Worm (Caenorhabditis elegans): ENCODE data around the gene T02G5.14.

T02G5.14 gene

ce11 chrII:7104794-7105613 lies 20.9 kb downstream of the T02G5.14 start, which contains the start of the genes farl-11 and rpl-33 (continued):
- TF ChIP-seq lsy-2 (tag; optimal IDR thresholded peaks at IDR 0.05) (peak; percentile 98 to 100), ceh-88 (GFP tag; IDR thresholded peaks at IDR 0.05) (peak; percentile 26; the same call in 1 of the 2 replicates), skn-1 (tag; optimal IDR thresholded peaks at IDR 0.05) (peak; percentile 93), tbx-2 (tag; optimal IDR thresholded peaks at IDR 0.05) (peak; percentile 81), ztf-4 (tag; optimal IDR thresholded peaks at IDR 0.05) (no peak), nhr-77 (tag; optimal IDR thresholded peaks at IDR 0.05) (peak; percentile 80), lin-39 (tag; optimal IDR thresholded peaks at IDR 0.05) (peak; percentile 30), nhr-28 (tag; optimal IDR thresholded peaks at IDR 0.05) (no peak), ama-1 (optimal IDR thresholded peaks at IDR 0.05) (peak; percentile 62), rnt-1 (tag; optimal IDR thresholded peaks at IDR 0.05) (peak; percentile 78), mep-1 (tag; optimal IDR thresholded peaks at IDR 0.05) (peak; percentile 96), egl-27 (tag; optimal IDR thresholded peaks at IDR 0.05) (no peak), aha-1 (tag; optimal IDR thresholded peaks at IDR 0.05) (no peak), C04F5.9 (tag; optimal IDR thresholded peaks at IDR 0.05) (peak; percentile 58), tlp-1 (tag; optimal IDR thresholded peaks at IDR 0.05) (no peak), hlh-17 (GFP tag; optimal IDR thresholded peaks at IDR 0.05; ENCODE audit: borderline replicate concordance) (no peak), C34B4.2 (tag; optimal IDR thresholded peaks at IDR 0.05) (no peak), lir-3 (tag; optimal IDR thresholded peaks at IDR 0.05; ENCODE audit: poor library complexity) (peak; percentile 58), snpc-4 (tag; optimal IDR thresholded peaks at IDR 0.05) (peak; percentile 73), nhr-76 (tag; optimal IDR thresholded peaks at IDR 0.05) (no peak), efl-3 (GFP tag; optimal IDR thresholded peaks at IDR 0.05) (no peak), unc-98 (GFP tag; IDR thresholded peaks at IDR 0.05) (no peak), zag-1 (tag; optimal IDR thresholded peaks at IDR 0.05) (no peak), hlh-4 (tag; optimal IDR thresholded peaks at IDR 0.05) (no peak), ces-1 (GFP tag; optimal IDR thresholded peaks at IDR 0.05) (no peak), lin-35 (GFP tag; optimal IDR thresholded peaks at IDR 0.05) (peak; percentile 83 to 93), snu-23 (GFP tag; optimal IDR thresholded peaks at IDR 0.05) (peak; percentile 92), fkh-10 (GFP tag; optimal IDR thresholded peaks at IDR 0.05) (peak; percentile 33), nhr-90 (tag; optimal IDR thresholded peaks at IDR 0.05; ENCODE audit: poor library complexity) (peak; percentile 68), pax-3 (tag; optimal IDR thresholded peaks at IDR 0.05) (peak; percentile 34), mef-2 (tag; optimal IDR thresholded peaks at IDR 0.05) (no peak), nhr-20 (tag; optimal IDR thresholded peaks at IDR 0.05) (peak; percentile 86), nhr-12 (tag; optimal IDR thresholded peaks at IDR 0.05) (no peak), egl-13 (tag; optimal IDR thresholded peaks at IDR 0.05) (peak; percentile 34), Y116A8C.19 (tag; optimal IDR thresholded peaks at IDR 0.05; ENCODE audit: borderline replicate concordance) (no peak), grh-1 (GFP tag; IDR thresholded peaks at IDR 0.05) (peak; percentile 53; the same call in 1 of the 2 replicates), nhr-85 (tag) (peak; percentile 90), sup-37 (GFP tag; optimal IDR thresholded peaks at IDR 0.05) (no peak), lin-14 (GFP tag; optimal IDR thresholded peaks at IDR 0.05) (peak; percentile 85), dpl-1 (GFP tag; optimal IDR thresholded peaks at IDR 0.05) (peak; percentile 75 to 83 (median 81))

ce11 chrII:7106313-7106712 lies 22.2 kb downstream of the T02G5.14 start:
- no peak for TF ChIP-seq lir-3 (tag; optimal IDR thresholded peaks at IDR 0.05; ENCODE audit: poor library complexity)
- no peak for TF ChIP-seq Y116A8C.19 (tag; optimal IDR thresholded peaks at IDR 0.05; ENCODE audit: borderline replicate concordance)
- no peak for TF ChIP-seq nhr-11 (tag; optimal IDR thresholded peaks at IDR 0.05)
- TF ChIP-seq skn-1 (tag; optimal IDR thresholded peaks at IDR 0.05) = no peak
- no peak for TF ChIP-seq aha-1 (tag; optimal IDR thresholded peaks at IDR 0.05)
- no peak for TF ChIP-seq ztf-11 (tag; optimal IDR thresholded peaks at IDR 0.05)
- TF ChIP-seq C34B4.2 (tag; optimal IDR thresholded peaks at IDR 0.05) = no peak
- TF ChIP-seq ets-5 (GFP tag; IDR thresholded peaks at IDR 0.05) = no peak
- no peak for TF ChIP-seq nhr-12 (tag; optimal IDR thresholded peaks at IDR 0.05)
- TF ChIP-seq tbx-2 (tag; optimal IDR thresholded peaks at IDR 0.05) = no peak
- no peak for TF ChIP-seq hlh-4 (tag; optimal IDR thresholded peaks at IDR 0.05)
- no peak for TF ChIP-seq snu-23 (GFP tag; optimal IDR thresholded peaks at IDR 0.05)
- no peak for TF ChIP-seq zip-4 (GFP tag; optimal IDR thresholded peaks at IDR 0.05)
- TF ChIP-seq sptf-1 (tag; optimal IDR thresholded peaks at IDR 0.05) = no peak
- no peak for TF ChIP-seq F16B12.6 (tag; optimal IDR thresholded peaks at IDR 0.05)
- TF ChIP-seq dpl-1 (GFP tag; optimal IDR thresholded peaks at IDR 0.05) = no peak
- no peak for TF ChIP-seq unc-130 (tag; optimal IDR thresholded peaks at IDR 0.05)

Measured in whole organism, L1 larva.